Fruit fly (Drosophila melanogaster) whole organism, adult: ENCODE measurements around the gene flfl.
A peak's percentile ranks its signal among the peaks of the same experiment; 100 is the strongest.

Experiments used
- CG11617 ChIP-seq: fragments of 200-800 bp; sonication (Bioruptor generic); optimal IDR thresholded peaks from 2 replicates; lab custom pipeline; 2017; ENCODE audit warnings: mild to moderate bottlenecking, missing biosample characterization, missing genetic modification reagents, missing genetic modification characterization
- CG12768 ChIP-seq: fragments of 200-800 bp; sonication (Bioruptor generic); optimal IDR thresholded peaks from 2 replicates; lab custom pipeline; 2017; ENCODE audit warnings: missing biosample characterization, missing genetic modification characterization, mild to moderate bottlenecking, moderate library complexity, missing genetic modification reagents
- CG14711 ChIP-seq: fragments of 200-800 bp; sonication (Bioruptor generic); optimal IDR thresholded peaks from 2 replicates; lab custom pipeline; 2018; ENCODE audit warnings: missing biosample characterization, mild to moderate bottlenecking, missing genetic modification characterization, moderate library complexity
- CG1620 ChIP-seq: fragments of 200-800 bp; sonication (Bioruptor generic); optimal IDR thresholded peaks from 2 replicates; lab custom pipeline; 2016; ENCODE audit warnings: missing biosample characterization, missing genetic modification characterization
- CG33017 ChIP-seq: fragments of 200-800 bp; sonication (Bioruptor generic); optimal IDR thresholded peaks from 2 replicates; lab custom pipeline; 2018; ENCODE audit warnings: missing biosample characterization, mild to moderate bottlenecking, missing genetic modification characterization, moderate library complexity
- CG5204 ChIP-seq: fragments of 200-800 bp; sonication (Bioruptor generic); optimal IDR thresholded peaks from 2 replicates; lab custom pipeline; 2016; ENCODE audit warnings: missing biosample characterization, missing genetic modification characterization
- CG7045 ChIP-seq: fragments of 200-800 bp; sonication (Bioruptor generic); optimal IDR thresholded peaks from 2 replicates; lab custom pipeline; 2017; ENCODE audit warnings: missing biosample characterization, mild to moderate bottlenecking, missing genetic modification characterization
- CG7101 ChIP-seq: fragments of 200-800 bp; sonication (Bioruptor generic); optimal IDR thresholded peaks from 2 replicates; lab custom pipeline; 2018; ENCODE audit warnings: missing biosample characterization, mild to moderate bottlenecking, missing genetic modification characterization, moderate library complexity
- Clk ChIP-seq: fragments of 200-800 bp; sonication (Bioruptor generic); optimal IDR thresholded peaks from 2 replicates; lab custom pipeline; 2017; ENCODE audit warnings: missing biosample characterization, missing genetic modification characterization
- Crg-1 ChIP-seq: fragments of 200-800 bp; sonication (Bioruptor generic); optimal IDR thresholded peaks from 2 replicates; lab custom pipeline; 2016; ENCODE audit warnings: missing biosample characterization, missing genetic modification characterization
- Hr96 ChIP-seq: fragments of 200-800 bp; sonication (Bioruptor generic); optimal IDR thresholded peaks from 2 replicates; lab custom pipeline; 2016; ENCODE audit warnings: missing biosample characterization, missing genetic modification characterization
- Mnt ChIP-seq: fragments of 200-800 bp; sonication (Bioruptor generic); optimal IDR thresholded peaks from 2 replicates; lab custom pipeline; 2016; ENCODE audit warnings: missing biosample characterization, mild to moderate bottlenecking, missing genetic modification characterization
- bab1 ChIP-seq: fragments of 200-800 bp; sonication (Bioruptor generic); optimal IDR thresholded peaks from 3 replicates; lab custom pipeline; 2019; ENCODE audit warnings: missing biosample characterization, mild to moderate bottlenecking, missing genetic modification characterization, moderate library complexity
- cic ChIP-seq: fragments of 200-800 bp; sonication (Bioruptor generic); optimal IDR thresholded peaks from 2 replicates; lab custom pipeline; 2017; ENCODE audit warnings: missing biosample characterization, mild to moderate bottlenecking, missing genetic modification characterization, moderate library complexity
- cnc ChIP-seq, 2 experiments: fragments of >200 bp; optimal IDR thresholded peaks; 2 replicates each; lab custom pipeline; 2017
- kay ChIP-seq: fragments of 200-800 bp; sonication (Bioruptor generic); peaks from one replicate; lab custom pipeline; 2016; ENCODE audit warnings: missing biosample characterization, missing genetic modification characterization, borderline replicate concordance
- ovo ChIP-seq: fragments of 200-800 bp; sonication (Bioruptor generic); optimal IDR thresholded peaks from 2 replicates; lab custom pipeline; 2016; ENCODE audit warnings: missing biosample characterization, missing genetic modification characterization
- pad ChIP-seq: fragments of 200-800 bp; sonication (Bioruptor generic); optimal IDR thresholded peaks from 3 replicates; lab custom pipeline; 2017; ENCODE audit warnings: missing biosample characterization, missing genetic modification characterization, mild to moderate bottlenecking, moderate library complexity, missing genetic modification reagents
- tj ChIP-seq: fragments of 200-800 bp; sonication (Bioruptor generic); optimal IDR thresholded peaks from 3 replicates; lab custom pipeline; 2017; ENCODE audit warnings: missing biosample characterization, mild to moderate bottlenecking, missing genetic modification characterization, moderate library complexity
- toe ChIP-seq: fragments of 200-800 bp; sonication (Bioruptor generic); optimal IDR thresholded peaks from 2 replicates; lab custom pipeline; 2016; ENCODE audit warnings: missing biosample characterization, missing genetic modification characterization

flfl gene

dm6 chr3R:13682994-13683623, 612 bp upstream of the flfl start:
- TF ChIP-seq bab1 (GFP tag; lab: Kevin White, UChicago) (peak; percentile 6), toe (GFP tag; lab: Kevin White, UChicago) (no peak)

DNA sequence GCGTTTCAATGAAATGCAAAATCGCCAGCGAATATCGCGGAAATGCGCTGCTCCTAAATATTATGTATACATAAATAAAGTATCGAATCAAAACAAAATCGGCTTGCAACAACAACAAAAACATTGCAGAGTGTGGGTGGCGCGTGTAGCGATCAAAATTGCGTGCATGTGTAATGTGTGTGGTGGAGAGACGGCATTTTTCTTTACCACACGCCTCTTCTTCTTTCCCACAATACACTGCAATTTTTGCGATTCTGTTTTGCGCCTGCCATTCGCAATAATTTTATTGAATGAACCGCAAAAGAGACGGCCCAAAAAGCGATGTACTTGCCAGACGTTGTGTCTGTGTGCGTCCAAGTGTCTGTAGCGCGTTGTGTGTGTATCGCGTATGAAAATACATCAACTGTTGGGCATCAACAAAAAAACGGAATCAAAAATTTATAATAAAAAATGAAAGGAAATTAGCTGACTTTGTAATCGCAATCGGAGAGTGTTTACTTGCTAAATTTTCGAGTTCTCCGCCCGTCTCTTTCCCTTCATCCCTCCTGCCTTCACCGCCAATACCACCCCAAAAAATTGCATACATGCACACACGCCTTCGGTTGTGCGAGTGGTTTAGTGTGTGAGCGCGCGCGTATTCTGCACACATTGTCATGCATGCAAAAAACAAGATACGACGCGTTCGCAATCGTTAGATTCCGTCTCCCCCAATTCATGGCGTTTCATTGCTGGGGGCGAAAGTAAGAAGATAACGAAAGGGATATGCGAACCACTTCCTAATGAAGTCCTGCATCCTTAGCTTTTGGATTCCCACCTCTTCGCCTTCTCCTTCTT, 1.1 kb downstream of the flfl start:
- TF ChIP-seq Mnt (GFP tag; lab: Kevin White, UChicago), result peak; percentile 54
- TF ChIP-seq pad (GFP tag; lab: Kevin White, UChicago), result peak; percentile 18
- TF ChIP-seq CG12768 (GFP tag; lab: Kevin White, UChicago), result peak; percentile 23
- TF ChIP-seq cic, result peak; percentile 81
- TF ChIP-seq tj (GFP tag; lab: Kevin White, UChicago), result peak; percentile 94
- TF ChIP-seq CG5204 (GFP tag; lab: Kevin White, UChicago), result no peak
- no peak for TF ChIP-seq CG7045 (GFP tag; lab: Kevin White, UChicago)

DNA sequence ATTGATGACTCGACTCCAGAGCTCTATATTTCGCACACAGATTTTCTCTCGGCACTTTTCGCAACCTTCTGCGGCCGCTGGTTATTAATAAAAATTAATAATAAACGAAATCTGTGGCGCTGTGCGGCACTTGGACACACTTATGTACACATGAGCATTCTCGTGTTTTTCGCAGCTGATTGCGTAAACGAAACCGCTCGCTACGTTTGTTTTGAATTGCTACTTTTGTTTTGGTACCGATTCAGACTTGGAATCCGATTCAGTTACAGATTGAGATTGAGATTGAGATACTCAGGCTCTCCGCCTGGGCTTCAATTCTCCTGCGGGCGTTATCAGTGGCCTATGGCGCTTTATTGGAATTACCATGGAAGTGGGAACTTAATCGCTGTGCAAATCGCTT, 2.2 kb downstream of the flfl start:
- no peak for TF ChIP-seq pad (GFP tag; lab: Kevin White, UChicago)
- no peak for TF ChIP-seq Hr96
- TF ChIP-seq cic, result no peak
- TF ChIP-seq tj (GFP tag; lab: Kevin White, UChicago), result peak; percentile 76
- no peak for TF ChIP-seq CG1620 (GFP tag; lab: Kevin White, UChicago)
- TF ChIP-seq toe (GFP tag; lab: Kevin White, UChicago), result no peak
- no peak for TF ChIP-seq bab1 (GFP tag; lab: Kevin White, UChicago)
- TF ChIP-seq CG12768 (GFP tag; lab: Kevin White, UChicago), result no peak

DNA sequence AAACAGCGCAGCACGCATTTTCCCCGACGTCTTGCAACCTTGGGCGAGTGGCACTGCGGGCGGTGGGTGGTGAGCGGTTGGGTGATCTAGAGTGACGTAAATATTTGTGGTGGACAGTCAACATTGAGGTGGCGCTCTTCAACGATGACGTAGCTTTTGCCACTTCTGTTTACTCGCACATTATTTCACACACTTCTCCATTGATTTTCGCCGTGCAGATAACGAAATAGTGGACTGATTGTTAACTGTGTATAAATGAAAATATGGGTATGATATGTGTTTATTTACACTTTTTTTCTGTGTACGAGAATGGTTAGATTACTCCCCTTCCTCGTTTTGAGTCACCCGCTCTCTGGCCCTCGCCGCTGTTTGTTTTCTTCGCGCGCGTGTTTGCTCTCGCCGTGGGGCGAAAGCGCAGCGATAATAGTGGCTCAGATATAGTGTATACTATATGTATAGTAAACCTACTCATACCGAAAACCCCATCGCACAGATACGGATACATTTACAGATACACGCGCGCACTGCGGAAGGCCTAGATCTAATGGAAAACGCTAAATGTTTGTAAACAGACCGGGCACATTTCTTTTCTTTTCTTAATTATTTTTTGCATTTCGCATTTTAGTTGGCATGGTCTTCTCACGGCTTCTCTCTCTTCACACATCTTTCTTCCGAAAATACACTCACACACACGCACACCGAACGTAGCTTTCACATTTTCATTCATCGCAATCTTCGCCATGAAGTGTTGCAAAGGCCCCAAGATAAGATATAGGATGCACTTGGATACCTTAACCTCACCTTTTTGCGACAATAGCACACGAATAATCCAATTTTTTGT, 2.9 kb downstream of the flfl start, which contains the start of gene omd:
TSS of gene omd (minus strand) at position 840 of the 841 bp plus-strand sequence.
- TF ChIP-seq Clk (GFP tag; lab: Kevin White, UChicago) (peak; percentile 30), cic (peak; percentile 100), CG12768 (GFP tag; lab: Kevin White, UChicago) (peak; percentile 84), toe (GFP tag; lab: Kevin White, UChicago) (peak; percentile 25), Hr96 (peak; percentile 57), CG5204 (GFP tag; lab: Kevin White, UChicago) (no peak), CG33017 (tag; lab: Kevin White, UChicago) (peak; percentile 64), pad (GFP tag; lab: Kevin White, UChicago) (peak; percentile 52), tj (GFP tag; lab: Kevin White, UChicago) (no peak), ovo (GFP tag; lab: Kevin White, UChicago) (peak; percentile 70), bab1 (GFP tag; lab: Kevin White, UChicago) (no peak), Crg-1 (peak; percentile 32), CG14711 (no peak), CG7045 (GFP tag; lab: Kevin White, UChicago) (peak; percentile 77), CG7101 (tag; lab: Kevin White, UChicago) (peak; percentile 76), kay (GFP tag; lab: Kevin White, UChicago) (peak; percentile 99), CG1620 (GFP tag; lab: Kevin White, UChicago) (peak; percentile 8), CG11617 (peak; percentile 65), Mnt (GFP tag; lab: Kevin White, UChicago) (peak; percentile 92)

dm6 chr3R:13693753-13694152, 10.0 kb downstream of the flfl start, which contains the start of gene CG14367:
CG14367 (plus strand) TSS chr3R:13694053.
- TF ChIP-seq CG7045 (GFP tag; lab: Kevin White, UChicago), result no peak
- TF ChIP-seq CG33017 (tag; lab: Kevin White, UChicago), result no peak
- TF ChIP-seq CG11617, result no peak
- TF ChIP-seq Crg-1, result no peak
- no peak for TF ChIP-seq CG12768 (GFP tag; lab: Kevin White, UChicago)
- TF ChIP-seq CG7101 (tag; lab: Kevin White, UChicago), result no peak
- TF ChIP-seq toe (GFP tag; lab: Kevin White, UChicago), result no peak
- TF ChIP-seq cic, result no peak
- no peak for TF ChIP-seq Clk (GFP tag; lab: Kevin White, UChicago)
- TF ChIP-seq CG1620 (GFP tag; lab: Kevin White, UChicago), result no peak
- TF ChIP-seq tj (GFP tag; lab: Kevin White, UChicago), result no peak
- TF ChIP-seq cnc (optimal IDR thresholded peaks at IDR 0.05; lab: Kevin White, UChicago), result no peak
- TF ChIP-seq pad (GFP tag; lab: Kevin White, UChicago), result no peak
- no peak for TF ChIP-seq CG14711
- TF ChIP-seq Hr96, result no peak
- no peak for TF ChIP-seq CG5204 (GFP tag; lab: Kevin White, UChicago)
